Worm (Caenorhabditis elegans): Measurements from ENCODE around the gene cgr-1.

DNA sequence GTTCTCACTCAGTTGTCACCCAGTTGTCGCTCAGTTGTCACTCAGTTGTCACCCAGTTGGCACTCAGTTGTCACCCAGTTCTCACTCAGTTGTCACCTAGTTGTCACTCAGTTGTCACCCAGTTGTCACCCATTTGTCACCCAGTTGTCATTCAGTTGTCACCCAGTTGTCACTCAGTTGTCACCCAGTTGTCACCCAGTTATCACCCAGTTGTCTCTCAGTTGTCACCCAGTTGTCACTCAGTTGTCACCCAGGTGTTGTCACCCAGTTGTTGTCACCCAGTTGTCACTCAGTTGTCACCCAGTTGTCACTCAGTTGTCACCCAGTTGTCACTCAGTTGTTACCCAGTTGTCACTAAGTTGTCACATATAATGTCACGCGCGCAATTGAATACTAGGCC is 31.3 kb upstream of the cgr-1 start:
- TF ChIP-seq nhr-76 (tag; optimal IDR thresholded peaks at IDR 0.05) (no peak), egl-5 (tag; optimal IDR thresholded peaks at IDR 0.05) (no peak), skn-1 (tag; optimal IDR thresholded peaks at IDR 0.05) (no peak)
